Worm (Caenorhabditis elegans) whole organism, L1 larva: ENCODE measurements around the gene Y22D7AL.7.

Experiments used
- aha-1 ChIP-seq: fragments of 150-350 bp; optimal IDR thresholded peaks from 2 replicates; lab custom pipeline; 2014; ENCODE audit warnings: missing biosample characterization, missing genetic modification characterization
- ama-1 ChIP-seq: fragments of 150-350 bp; optimal IDR thresholded peaks from 2 replicates; lab custom pipeline; 2014
- irx-1 ChIP-seq: sonication (generic microtip); optimal IDR thresholded peaks from 2 replicates; lab custom pipeline; 2016; ENCODE audit warnings: missing genetic modification characterization, missing compliant biosample characterization
- lin-39 ChIP-seq: fragments of 150-350 bp; optimal IDR thresholded peaks from 2 replicates; lab custom pipeline; 2014; ENCODE audit warnings: missing biosample characterization, missing genetic modification reagents, missing genetic modification characterization
- lsy-2 ChIP-seq, 2 experiments: fragments of 150-350 bp; optimal IDR thresholded peaks; 2 replicates each; lab custom pipeline; 2014; ENCODE audit warnings: missing biosample characterization in 2 of 2, missing genetic modification characterization in 2 of 2
- nhr-11 ChIP-seq: fragments of 150-350 bp; optimal IDR thresholded peaks from 2 replicates; lab custom pipeline; 2014; ENCODE audit warnings: missing biosample characterization, missing genetic modification characterization
- nhr-28 ChIP-seq: fragments of 150-350 bp; optimal IDR thresholded peaks from 2 replicates; lab custom pipeline; 2014; ENCODE audit warnings: missing biosample characterization, missing genetic modification characterization
- pqm-1 ChIP-seq: sonication (generic microtip); optimal IDR thresholded peaks from 3 replicates; lab custom pipeline; 2017; ENCODE audit warnings: missing biosample characterization, missing genetic modification characterization
- ztf-11 ChIP-seq, 2 experiments: sonication (generic microtip); optimal IDR thresholded peaks; 2 replicates each; lab custom pipeline; 2016 to 2017; ENCODE audit warnings: missing genetic modification characterization in 2 of 2, missing biosample characterization in 1 of 2, missing compliant biosample characterization in 1 of 2

- TF ChIP-seq pqm-1 (tag; lab: Kevin White, UChicago) (no peak), ama-1 (no peak), nhr-28 (no peak), lsy-2 (tag; optimal IDR thresholded peaks at IDR 0.05; lab: Kevin White, UChicago) (peak; percentile 80 to 90), lin-39 (tag; lab: Kevin White, UChicago) (peak; percentile 75), nhr-11 (tag; lab: Kevin White, UChicago) (no peak), aha-1 (no peak), ztf-11 (tag; optimal IDR thresholded peaks at IDR 0.05; lab: Kevin White, UChicago) (peak in 1 of 2 experiments; percentile 65), irx-1 (tag; lab: Kevin White, UChicago) (peak; percentile 70)
These were observed 18.0 kb upstream of the Y22D7AL.7 start, which contains the start of the genes eelo-1 and Y67D2.2 for ce11 chrIII:1558441-1559159.
